Worm (Caenorhabditis elegans) whole organism, L2 larva: Measurements from ENCODE around the gene C31B8.12.

ENCODE experiments used
- ama-1 ChIP-seq: fragments of 150-350 bp; optimal IDR thresholded peaks from 2 replicates; lab custom pipeline; 2018; ENCODE audit warnings: inconsistent platforms
- lin-13 ChIP-seq: fragments of 150-350 bp; optimal IDR thresholded peaks from 2 replicates; lab custom pipeline; 2014; ENCODE audit warnings: missing biosample characterization, missing genetic modification reagents, missing genetic modification characterization
- zag-1 ChIP-seq: fragments of 150-350 bp; optimal IDR thresholded peaks from 2 replicates; lab custom pipeline; 2014; ENCODE audit warnings: missing biosample characterization, missing genetic modification characterization

DNA sequence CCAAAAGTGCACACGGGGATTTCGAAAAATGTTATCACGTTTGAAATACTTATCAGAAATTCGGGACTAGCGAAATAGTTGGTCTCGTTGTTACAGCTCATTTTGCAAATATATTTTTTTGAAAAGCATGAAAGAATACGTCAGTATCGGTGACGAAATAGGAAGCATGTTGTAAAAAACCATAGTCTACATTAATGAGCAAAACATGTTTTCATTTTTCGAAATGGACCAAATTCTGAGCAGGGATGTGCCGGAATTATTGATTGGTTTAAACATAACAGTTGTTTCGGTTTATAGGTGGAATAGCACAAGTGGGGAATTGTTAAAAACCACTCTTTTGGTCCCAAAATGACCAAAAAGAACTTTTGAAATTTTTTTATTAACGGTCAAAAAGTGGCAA, 6.6 kb upstream of the C31B8.12 start, which contains the start of gene srh-247:
- TF ChIP-seq lin-13 (no peak), ama-1 (lab: Kevin White, UChicago) (no peak), zag-1 (tag; lab: Kevin White, UChicago) (no peak)
